Fruit fly (Drosophila melanogaster) whole organism, embryonic: Measurements from ENCODE around the gene dsd.

ENCODE experiments used
- Ada2b ChIP-seq: fragments of 200-800 bp; sonication (Bioruptor generic); IDR thresholded peaks from 2 replicates; pipeline ENCODE4 v1.3.6; 2022; ENCODE audit warnings: missing biosample characterization, missing genetic modification characterization
- Atf-2 ChIP-seq: fragments of 200-800 bp; sonication (Bioruptor generic); optimal IDR thresholded peaks from 2 replicates; lab custom pipeline; 2016; ENCODE audit warnings: missing biosample characterization, missing genetic modification characterization
- B-H1 ChIP-seq: fragments of 200-800 bp; sonication (Bioruptor generic); IDR thresholded peaks from 3 replicates; pipeline ENCODE4 v1.3.6; 2022; ENCODE audit warnings: missing biosample characterization, missing genetic modification characterization
- BEAF-32 ChIP-seq: fragments of 200-800 bp; sonication (Bioruptor generic); optimal IDR thresholded peaks from 3 replicates; lab custom pipeline; 2017; ENCODE audit warnings: missing biosample characterization, missing genetic modification characterization, mild to moderate bottlenecking, moderate library complexity, missing genetic modification reagents
- Blimp-1 ChIP-seq: fragments of 200-800 bp; sonication (Bioruptor generic); optimal IDR thresholded peaks from 3 replicates; lab custom pipeline; 2018; ENCODE audit warnings: missing biosample characterization, missing genetic modification characterization, mild to moderate bottlenecking, moderate library complexity, missing genetic modification reagents
- CG1024 ChIP-seq: fragments of 200-800 bp; sonication (Bioruptor generic); IDR thresholded peaks from 2 replicates; pipeline ENCODE4 v1.3.6; 2022; ENCODE audit warnings: missing biosample characterization, missing genetic modification characterization
- CG11085 ChIP-seq: fragments of 200-800 bp; sonication (Bioruptor generic); IDR thresholded peaks from 2 replicates; pipeline ENCODE4 v1.3.6; 2022; ENCODE audit warnings: missing biosample characterization, missing genetic modification characterization
- CG12299 ChIP-seq: fragments of 200-800 bp; sonication (Bioruptor generic); optimal IDR thresholded peaks from 2 replicates; lab custom pipeline; 2018; ENCODE audit warnings: missing biosample characterization, mild to moderate bottlenecking, missing genetic modification characterization
- CG13624 ChIP-seq: fragments of 200-800 bp; sonication (Bioruptor generic); optimal IDR thresholded peaks from 2 replicates; lab custom pipeline; 2016; ENCODE audit warnings: missing biosample characterization, missing genetic modification characterization
- CG14667 ChIP-seq: fragments of 200-800 bp; sonication (Bioruptor generic); IDR thresholded peaks from 2 replicates; pipeline ENCODE4 v1.3.6; 2022; ENCODE audit warnings: missing biosample characterization, missing genetic modification characterization
- CG14860 ChIP-seq: fragments of 200-800 bp; sonication (Bioruptor generic); IDR thresholded peaks from 3 replicates; pipeline ENCODE4 v1.3.6; 2022; ENCODE audit warnings: missing biosample characterization, missing genetic modification characterization; ENCODE audit not compliant: partially characterized antibody
- CG15514 ChIP-seq: fragments of 200-800 bp; sonication (Bioruptor generic); optimal IDR thresholded peaks from 3 replicates; lab custom pipeline; 2017; ENCODE audit warnings: missing biosample characterization, missing genetic modification characterization, mild to moderate bottlenecking, moderate library complexity, missing genetic modification reagents
- CG1792 ChIP-seq: fragments of 200-800 bp; sonication (Bioruptor generic); optimal IDR thresholded peaks from 2 replicates; lab custom pipeline; 2016; ENCODE audit warnings: missing biosample characterization, missing genetic modification characterization
- CG18476 ChIP-seq: fragments of 200-800 bp; sonication (Bioruptor generic); optimal IDR thresholded peaks from 2 replicates; lab custom pipeline; 2016; ENCODE audit warnings: missing biosample characterization, mild to moderate bottlenecking, missing genetic modification characterization
- CG2678 ChIP-seq: fragments of 200-800 bp; sonication (Bioruptor generic); optimal IDR thresholded peaks from 3 replicates; lab custom pipeline; 2019; ENCODE audit warnings: missing biosample characterization, mild to moderate bottlenecking, missing genetic modification characterization, moderate library complexity
- CG30403 ChIP-seq: fragments of 200-800 bp; sonication (Bioruptor generic); optimal IDR thresholded peaks from 3 replicates; lab custom pipeline; 2016; ENCODE audit warnings: missing biosample characterization, missing genetic modification characterization
- CG3065 ChIP-seq: fragments of 200-800 bp; sonication (Bioruptor generic); optimal IDR thresholded peaks from 2 replicates; lab custom pipeline; 2016; ENCODE audit warnings: missing biosample characterization, missing genetic modification characterization
- CG31224 ChIP-seq: fragments of 200-800 bp; sonication (Bioruptor generic); IDR thresholded peaks from 2 replicates; pipeline ENCODE4 v1.3.6; 2022; ENCODE audit warnings: missing biosample characterization, missing genetic modification characterization
- CG31441 ChIP-seq: fragments of 200-800 bp; sonication (Bioruptor generic); IDR thresholded peaks from 2 replicates; pipeline ENCODE4 v1.3.6; 2022; ENCODE audit warnings: missing biosample characterization, missing genetic modification characterization
- CG8765 ChIP-seq: fragments of 200-800 bp; sonication (Bioruptor generic); IDR thresholded peaks from 2 replicates; pipeline ENCODE4 v1.3.6; 2022; ENCODE audit warnings: missing biosample characterization, missing genetic modification characterization
- CG9437 ChIP-seq: fragments of 200-800 bp; sonication (Bioruptor generic); optimal IDR thresholded peaks from 2 replicates; lab custom pipeline; 2018; ENCODE audit warnings: missing biosample characterization, mild to moderate bottlenecking, missing genetic modification characterization
- Dp ChIP-seq: fragments of 200-800 bp; sonication (Bioruptor generic); optimal IDR thresholded peaks from 2 replicates; lab custom pipeline; 2018; ENCODE audit warnings: missing biosample characterization, mild to moderate bottlenecking, missing genetic modification characterization, moderate library complexity
- Fer2 ChIP-seq: fragments of 200-800 bp; sonication (Bioruptor generic); optimal IDR thresholded peaks from 2 replicates; lab custom pipeline; 2018; ENCODE audit warnings: missing biosample characterization, mild to moderate bottlenecking, missing genetic modification characterization, moderate library complexity
- HHEX ChIP-seq: fragments of 200-800 bp; sonication (Bioruptor generic); optimal IDR thresholded peaks from 3 replicates; lab custom pipeline; 2017; ENCODE audit warnings: missing biosample characterization, mild to moderate bottlenecking, missing genetic modification characterization, missing genetic modification reagents
- HLH4C ChIP-seq: fragments of 200-800 bp; sonication (Bioruptor generic); IDR thresholded peaks from 3 replicates; pipeline ENCODE4 v1.3.6; 2022; ENCODE audit warnings: missing biosample characterization, missing genetic modification characterization; ENCODE audit not compliant: partially characterized antibody
- Hr78 ChIP-seq, 2 experiments: fragments of 200-800 bp in 1 of 2; fragments of >200 bp in 1 of 2; sonication (Bioruptor generic) in 1 of 2; optimal IDR thresholded peaks; 2 replicates each; lab custom pipeline; 2017 to 2019; ENCODE audit warnings: missing biosample characterization in 2 of 2, missing genetic modification characterization in 2 of 2, mild to moderate bottlenecking in 1 of 2, moderate library complexity in 1 of 2
- Mad ChIP-seq: fragments of 200-800 bp; sonication (Bioruptor generic); optimal IDR thresholded peaks from 2 replicates; lab custom pipeline; 2016; ENCODE audit warnings: missing biosample characterization, missing genetic modification characterization
- NFAT ChIP-seq: fragments of 200-800 bp; sonication (Bioruptor generic); IDR thresholded peaks from 2 replicates; pipeline ENCODE4 v1.3.6; 2022; ENCODE audit warnings: missing biosample characterization, missing genetic modification characterization
- Oli ChIP-seq: fragments of 200-800 bp; sonication (Bioruptor generic); optimal IDR thresholded peaks from 2 replicates; lab custom pipeline; 2018; ENCODE audit warnings: missing biosample characterization, mild to moderate bottlenecking, missing genetic modification characterization, moderate library complexity
- Opbp ChIP-seq: fragments of 200-800 bp; sonication (Bioruptor generic); IDR thresholded peaks from 3 replicates; pipeline ENCODE4 v1.3.6; 2022; ENCODE audit warnings: missing biosample characterization, missing genetic modification characterization; ENCODE audit not compliant: partially characterized antibody
- Vsx1 ChIP-seq: fragments of 200-800 bp; sonication (Bioruptor generic); optimal IDR thresholded peaks from 2 replicates; lab custom pipeline; 2017; ENCODE audit warnings: missing biosample characterization, mild to moderate bottlenecking, missing genetic modification characterization, missing genetic modification reagents
- ab ChIP-seq: fragments of 200-800 bp; sonication (Bioruptor generic); optimal IDR thresholded peaks from 2 replicates; lab custom pipeline; 2016; ENCODE audit warnings: missing biosample characterization, missing genetic modification characterization
- caup ChIP-seq: fragments of 200-800 bp; sonication (Bioruptor generic); optimal IDR thresholded peaks from 3 replicates; lab custom pipeline; 2017; ENCODE audit warnings: missing biosample characterization, mild to moderate bottlenecking, missing genetic modification characterization, moderate library complexity; ENCODE audit not compliant: severe bottlenecking
- ci ChIP-seq: fragments of 200-800 bp; sonication (Bioruptor generic); IDR thresholded peaks from 3 replicates; pipeline ENCODE4 v1.3.6; 2022; ENCODE audit warnings: missing biosample characterization, missing genetic modification characterization
- disco-r ChIP-seq: fragments of 200-800 bp; sonication (Bioruptor generic); optimal IDR thresholded peaks from 2 replicates; lab custom pipeline; 2016; ENCODE audit warnings: missing biosample characterization, missing genetic modification characterization
- fd102C ChIP-seq: fragments of 200-800 bp; sonication (Bioruptor generic); optimal IDR thresholded peaks from 2 replicates; lab custom pipeline; 2018; ENCODE audit warnings: missing biosample characterization, mild to moderate bottlenecking, missing genetic modification characterization, moderate library complexity
- fd64A ChIP-seq: fragments of 200-800 bp; sonication (Bioruptor generic); optimal IDR thresholded peaks from 3 replicates; lab custom pipeline; 2018; ENCODE audit warnings: missing biosample characterization, mild to moderate bottlenecking, missing genetic modification characterization
- fru ChIP-seq: fragments of >200 bp; optimal IDR thresholded peaks from 2 replicates; lab custom pipeline; 2017
- h ChIP-seq: fragments of >200 bp; optimal IDR thresholded peaks from 2 replicates; lab custom pipeline; 2017
- lola ChIP-seq, 3 experiments: fragments of >200 bp in 2 of 3; fragments of 200-800 bp in 1 of 3; sonication (Bioruptor generic) in 1 of 3; optimal IDR thresholded peaks; 2 replicates each; lab custom pipeline; 2017 to 2019; ENCODE audit warnings: missing biosample characterization in 3 of 3, missing genetic modification characterization in 3 of 3, mild to moderate bottlenecking in 1 of 3, moderate library complexity in 1 of 3
- lov ChIP-seq, 2 experiments: fragments of 200-800 bp in 1 of 2; fragments of >200 bp in 1 of 2; sonication (Bioruptor generic) in 1 of 2; IDR thresholded peaks in 1 of 2; optimal IDR thresholded peaks in 1 of 2; 2 replicates in 1 of 2; 3 replicates in 1 of 2; pipeline versions ENCODE4 v1.3.6 to Lab custom; 2017 to 2022; ENCODE audit warnings: missing biosample characterization in 1 of 2, missing genetic modification characterization in 1 of 2
- pb ChIP-seq: fragments of 200-800 bp; sonication (Bioruptor generic); optimal IDR thresholded peaks from 3 replicates; lab custom pipeline; 2016; ENCODE audit warnings: missing biosample characterization, missing genetic modification characterization
- peb ChIP-seq: fragments of 200-800 bp; sonication (Bioruptor generic); IDR thresholded peaks from 2 replicates; pipeline ENCODE4 v1.3.6; 2022; ENCODE audit warnings: missing biosample characterization, missing genetic modification characterization
- rib ChIP-seq: fragments of 200-800 bp; sonication (Bioruptor generic); IDR thresholded peaks from 2 replicates; pipeline ENCODE4 v1.3.6; 2022; ENCODE audit warnings: missing biosample characterization, missing genetic modification characterization
- run ChIP-seq: fragments of 200-800 bp; sonication (Bioruptor generic); optimal IDR thresholded peaks from 3 replicates; lab custom pipeline; 2018; ENCODE audit warnings: missing biosample characterization, mild to moderate bottlenecking, missing genetic modification characterization
- slbo ChIP-seq: fragments of 200-800 bp; sonication (Bioruptor generic); IDR thresholded peaks from 2 replicates; pipeline ENCODE4 v1.3.6; 2022; ENCODE audit warnings: missing biosample characterization, missing genetic modification characterization
- sna ChIP-seq: fragments of 200-800 bp; sonication (Bioruptor generic); IDR thresholded peaks from 2 replicates; pipeline ENCODE4 v1.3.6; 2022; ENCODE audit warnings: missing biosample characterization, missing genetic modification characterization; ENCODE audit not compliant: partially characterized antibody
- tll ChIP-seq, 2 experiments: fragments of 200-800 bp in 1 of 2; fragments of >200 bp in 1 of 2; sonication (Bioruptor generic) in 1 of 2; optimal IDR thresholded peaks; 2 replicates each; lab custom pipeline; 2017 to 2019; ENCODE audit warnings: missing biosample characterization in 2 of 2, missing genetic modification characterization in 2 of 2, mild to moderate bottlenecking in 1 of 2, moderate library complexity in 1 of 2
- tx ChIP-seq: fragments of 200-800 bp; sonication (Bioruptor generic); optimal IDR thresholded peaks from 2 replicates; lab custom pipeline; 2016; ENCODE audit warnings: missing biosample characterization, missing genetic modification characterization
- zen2 ChIP-seq: fragments of 200-800 bp; sonication (Bioruptor generic); IDR thresholded peaks from 3 replicates; pipeline ENCODE4 v1.3.6; 2022; ENCODE audit warnings: missing biosample characterization, missing genetic modification characterization; ENCODE audit not compliant: partially characterized antibody

The dsd gene

dm6 chr3R:27569706-27570105 is 37.5 kb downstream of the dsd start (continued):
- TF ChIP-seq CG2678 (tag; lab: Kevin White, UChicago) (peak; percentile 93), zen2 (GFP tag; lab: Robert Waterston, UW) (no peak), CG13624 (GFP tag; lab: Kevin White, UChicago) (peak; percentile 95), CG1024 (peak; percentile 67), run (tag; lab: Kevin White, UChicago) (peak; percentile 82), CG31224 (GFP tag; lab: Robert Waterston, UW) (peak; percentile 76), caup (GFP tag; lab: Kevin White, UChicago) (peak; percentile 95), CG3065 (GFP tag; lab: Kevin White, UChicago) (no peak), h (lab: Kevin White, UChicago) (no peak), CG9437 (peak; percentile 50), Fer2 (tag; lab: Kevin White, UChicago) (peak; percentile 76), rib (GFP tag; lab: Robert Waterston, UW) (peak; percentile 87), CG14860 (GFP tag; lab: Robert Waterston, UW) (no peak), lov (optimal IDR thresholded peaks at IDR 0.05; lab: Kevin White, UChicago) (no peak), lov (GFP tag; IDR thresholded peaks at IDR 0.05; lab: Robert Waterston, UW) (peak; percentile 73; the same call in 1 of the 3 replicates), Opbp (GFP tag; lab: Robert Waterston, UW) (no peak), disco-r (GFP tag; lab: Kevin White, UChicago) (no peak), sna (GFP tag; lab: Robert Waterston, UW) (no peak), CG1792 (GFP tag; lab: Kevin White, UChicago) (peak; percentile 88), CG8765 (GFP tag; lab: Robert Waterston, UW) (no peak), Hr78 (GFP tag; optimal IDR thresholded peaks at IDR 0.05; lab: Kevin White, UChicago) (peak in 1 of 2 experiments; percentile 68), HHEX (peak; percentile 92), Mad (peak; percentile 53), ab (no peak), peb (peak; percentile 78), fd64A (GFP tag; lab: Kevin White, UChicago) (peak; percentile 69), tll (GFP tag; optimal IDR thresholded peaks at IDR 0.05; lab: Kevin White, UChicago) (no peak), slbo (GFP tag; lab: Robert Waterston, UW) (peak; percentile 91), Oli (tag; lab: Kevin White, UChicago) (peak; percentile 77), CG18476 (peak; percentile 77), CG31441 (no peak; the same call in 1 of the 2 replicates), Atf-2 (GFP tag; lab: Kevin White, UChicago) (peak; percentile 66), NFAT (GFP tag; lab: Robert Waterston, UW) (peak; percentile 75), CG30403 (GFP tag; lab: Kevin White, UChicago) (peak; percentile 84), CG12299 (tag; lab: Kevin White, UChicago) (peak; percentile 14), B-H1 (GFP tag; lab: Robert Waterston, UW) (peak; percentile 82), fru (lab: Kevin White, UChicago) (no peak), lola (GFP tag; optimal IDR thresholded peaks at IDR 0.05; lab: Kevin White, UChicago) (no peak), HLH4C (GFP tag; lab: Robert Waterston, UW) (no peak), Blimp-1 (GFP tag; lab: Kevin White, UChicago) (no peak), tx (GFP tag; lab: Kevin White, UChicago) (peak; percentile 65), pb (GFP tag; lab: Kevin White, UChicago) (peak; percentile 90), CG11085 (GFP tag; lab: Robert Waterston, UW) (peak; percentile 75), Ada2b (GFP tag; lab: Robert Waterston, UW) (peak; percentile 96), ci (peak; percentile 90), Vsx1 (peak; percentile 26), CG14667 (GFP tag; lab: Robert Waterston, UW) (peak; percentile 76), BEAF-32 (GFP tag; lab: Kevin White, UChicago) (no peak), Dp (GFP tag; lab: Kevin White, UChicago) (no peak), CG15514 (peak; percentile 85), fd102C (GFP tag; lab: Kevin White, UChicago) (no peak)
